Fruit fly (Drosophila melanogaster): ENCODE measurements around the gene bero.

dm6 chr2L:20869804-20870295 is 11.4 kb downstream of the bero start, which contains the start of gene CG14401:
- TF ChIP-seq Dfd (GFP tag; optimal IDR thresholded peaks at IDR 0.05) (no peak), brk (GFP tag; optimal IDR thresholded peaks at IDR 0.05) (no peak), dl (GFP tag; optimal IDR thresholded peaks at IDR 0.05; ENCODE audit: insufficient read depth in 1 of 2, partially characterized antibody in 2 of 2) (no peak), dsf (GFP tag; optimal IDR thresholded peaks at IDR 0.05; ENCODE audit: borderline replicate concordance) (no peak), CG9705 (GFP tag; optimal IDR thresholded peaks at IDR 0.05) (no peak), Abd-B (GFP tag; optimal IDR thresholded peaks at IDR 0.05) (no peak), CrebA (GFP tag; optimal IDR thresholded peaks at IDR 0.05; ENCODE audit: borderline replicate concordance) (no peak), GATAd (GFP tag; optimal IDR thresholded peaks at IDR 0.05) (no peak), pan (optimal IDR thresholded peaks at IDR 0.05) (no peak), fru (GFP tag; optimal IDR thresholded peaks at IDR 0.05) (no peak), Hr78 (GFP tag; optimal IDR thresholded peaks at IDR 0.05) (no peak), Sp1 (GFP tag; optimal IDR thresholded peaks at IDR 0.05) (no peak)
